Worm (Caenorhabditis elegans) whole organism, L2 larva: ENCODE results near the gene nspc-14.

Experiments used
- lsy-2 ChIP-seq, 2 experiments: fragments of 150-350 bp in 1 of 2; sonication (generic microtip) in 1 of 2; optimal IDR thresholded peaks; 2 replicates each; lab custom pipeline; 2014 to 2017; ENCODE audit warnings: missing biosample characterization in 2 of 2, missing genetic modification characterization in 2 of 2
- skn-1 ChIP-seq: sonication (generic microtip); optimal IDR thresholded peaks from 2 replicates; lab custom pipeline; 2017; ENCODE audit warnings: missing biosample characterization, missing genetic modification characterization
- unc-62 ChIP-seq: fragments of 150-350 bp; optimal IDR thresholded peaks from 2 replicates; lab custom pipeline; 2014; ENCODE audit warnings: missing biosample characterization, missing genetic modification reagents, missing genetic modification characterization

ce11 chrX:12404729-12405128 lies 45.9 kb upstream of the nspc-14 start:
- TF ChIP-seq unc-62 (GFP tag; lab: Kevin White, UChicago) (no peak), skn-1 (no peak), lsy-2 (tag; optimal IDR thresholded peaks at IDR 0.05; lab: Kevin White, UChicago) (peak in 1 of 2 experiments; percentile 9)
